Fruit fly (Drosophila melanogaster): Measurements from ENCODE around the gene Pldn.

Pldn gene

DNA sequence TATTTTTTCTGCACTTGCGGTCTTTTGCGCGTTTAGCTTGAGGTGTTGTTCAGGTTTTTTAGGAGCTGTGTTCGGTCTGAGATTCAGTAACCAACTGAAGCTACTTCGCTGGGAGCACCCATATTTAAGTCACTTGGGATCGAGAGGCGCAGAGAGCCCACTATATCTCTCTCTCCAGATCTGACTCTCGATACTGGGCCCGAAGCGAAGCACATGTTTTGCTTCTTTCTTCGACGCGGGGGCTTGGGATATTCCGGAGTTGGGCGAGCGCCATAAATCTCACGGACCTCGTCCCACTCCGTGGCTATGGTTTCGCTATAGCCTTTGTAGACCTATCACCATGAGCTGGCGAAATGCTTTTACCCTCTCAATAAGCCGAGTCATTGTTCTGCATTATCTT, 24.0 kb upstream of the Pldn start, which contains the start of gene CG14132 (continued):
- TF ChIP-seq pb (GFP tag; optimal IDR thresholded peaks at IDR 0.05): no peak
- no peak for TF ChIP-seq fru (optimal IDR thresholded peaks at IDR 0.05)
- TF ChIP-seq luna (GFP tag; optimal IDR thresholded peaks at IDR 0.05): no peak
- 0 out of 4 replicates have a peak, but pooled peaks have one; percentile 47 for TF ChIP-seq chinmo (GFP tag; IDR thresholded peaks at IDR 0.05; ENCODE audit: partially characterized antibody)
- no peak; the same call in 1 of the 2 replicates for TF ChIP-seq CG13287 (GFP tag; IDR thresholded peaks at IDR 0.05; ENCODE audit: partially characterized antibody)
- no peak for TF ChIP-seq CG30020 (tag; optimal IDR thresholded peaks at IDR 0.05)
- TF ChIP-seq Chrac-16 (GFP tag; optimal IDR thresholded peaks at IDR 0.05): no peak
- TF ChIP-seq ranshi (GFP tag; IDR thresholded peaks at IDR 0.05): no peak
- no peak for TF ChIP-seq CG15601 (tag; optimal IDR thresholded peaks at IDR 0.05)
- TF ChIP-seq Deaf1 (tag; optimal IDR thresholded peaks at IDR 0.05): peak; percentile 9
- TF ChIP-seq slou (GFP tag; optimal IDR thresholded peaks at IDR 0.05): no peak
- peak; percentile 86 for TF ChIP-seq CG12769 (tag; optimal IDR thresholded peaks at IDR 0.05)
- TF ChIP-seq NFAT (GFP tag; IDR thresholded peaks at IDR 0.05): 0 out of 2 replicates have a peak, but pooled peaks have one; percentile 43
- no peak for TF ChIP-seq Tbp (GFP tag; optimal IDR thresholded peaks at IDR 0.05)
- TF ChIP-seq wor (GFP tag; IDR thresholded peaks at IDR 0.05): no peak
- no peak for TF ChIP-seq gcm (GFP tag; optimal IDR thresholded peaks at IDR 0.05)
- TF ChIP-seq CG1602 (GFP tag; optimal IDR thresholded peaks at IDR 0.05): no peak
- TF ChIP-seq sob (GFP tag; IDR thresholded peaks at IDR 0.05): no peak
- no peak for TF ChIP-seq fd64A (GFP tag; optimal IDR thresholded peaks at IDR 0.05)
- TF ChIP-seq CG30403 (GFP tag; optimal IDR thresholded peaks at IDR 0.05): no peak
- peak; percentile 2 for TF ChIP-seq caup (GFP tag; optimal IDR thresholded peaks at IDR 0.05; ENCODE audit: severe bottlenecking)
- no peak for TF ChIP-seq ems (GFP tag; optimal IDR thresholded peaks at IDR 0.05)
- peak; percentile 46 to 48 for TF ChIP-seq Trl (optimal IDR thresholded peaks at IDR 0.05)
- TF ChIP-seq Trl (GFP tag; optimal IDR thresholded peaks at IDR 0.05): no peak
- no peak for TF ChIP-seq rib (GFP tag; IDR thresholded peaks at IDR 0.05)
- no peak for TF ChIP-seq en (GFP tag; optimal IDR thresholded peaks at IDR 0.05)

dm6 chr3L:11712839-11713238, 21.6 kb upstream of the Pldn start:
- TF ChIP-seq CG8089 (GFP tag; optimal IDR thresholded peaks at IDR 0.05) (no peak), grau (tag; optimal IDR thresholded peaks at IDR 0.05) (no peak), grn (GFP tag; optimal IDR thresholded peaks at IDR 0.05) (no peak), CrebB (tag; optimal IDR thresholded peaks at IDR 0.05) (no peak), sens (GFP tag) (peak; percentile 34)

DNA sequence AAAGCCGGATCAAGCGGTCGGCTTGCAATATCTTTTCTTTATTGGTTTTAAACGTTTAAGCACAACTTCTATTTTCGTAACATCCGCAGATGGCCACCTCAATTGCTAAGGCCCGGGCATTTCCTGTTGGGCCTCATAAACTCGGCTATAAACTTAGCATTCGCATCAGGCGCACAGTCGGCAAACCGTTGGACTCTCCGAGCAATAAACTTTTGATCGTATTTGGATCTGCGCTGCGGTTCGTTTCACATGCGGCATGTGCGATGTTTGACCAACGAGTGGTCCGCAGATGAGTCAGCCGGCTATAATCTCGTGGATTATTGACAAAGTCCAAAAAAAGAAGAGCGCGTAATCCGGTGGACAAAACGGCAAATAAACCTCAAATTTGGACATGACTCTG, 20.6 kb upstream of the Pldn start:
- TF ChIP-seq Bgb (GFP tag; IDR thresholded peaks at IDR 0.05; ENCODE audit: partially characterized antibody) (0 out of 2 replicates have a peak, but pooled peaks have one; percentile 9), klu (GFP tag; IDR thresholded peaks at IDR 0.05) (0 out of 2 replicates have a peak, but pooled peaks have one; percentile 16), Blimp-1 (GFP tag; optimal IDR thresholded peaks at IDR 0.05) (no peak), Med (GFP tag) (peak; percentile 60), ci (GFP tag; IDR thresholded peaks at IDR 0.05) (peak; percentile 54; the same call in 1 of the 3 replicates), CG5180 (GFP tag; optimal IDR thresholded peaks at IDR 0.05) (no peak), CG18011 (GFP tag; optimal IDR thresholded peaks at IDR 0.05) (peak; percentile 81), so (GFP tag; IDR thresholded peaks at IDR 0.05) (0 out of 3 replicates have a peak, but pooled peaks have one; percentile 20), Rfx (GFP tag; IDR thresholded peaks at IDR 0.05) (peak; percentile 37; the same call in 1 of the 2 replicates), slbo (GFP tag; IDR thresholded peaks at IDR 0.05) (0 out of 2 replicates have a peak, but pooled peaks have one; percentile 31), Eip74EF (GFP tag; optimal IDR thresholded peaks at IDR 0.05) (peak in 1 of 2 experiments; percentile 11), chinmo (GFP tag; IDR thresholded peaks at IDR 0.05; ENCODE audit: partially characterized antibody) (peak; percentile 47; the same call in 1 of the 4 replicates), vvl (GFP tag; IDR thresholded peaks at IDR 0.05) (peak; percentile 50; the same call in 1 of the 2 replicates), CG12769 (tag; optimal IDR thresholded peaks at IDR 0.05) (peak; percentile 57), CG43689 (GFP tag; IDR thresholded peaks at IDR 0.05) (peak; percentile 41; the same call in 1 of the 2 replicates), sob (GFP tag; IDR thresholded peaks at IDR 0.05) (0 out of 2 replicates have a peak, but pooled peaks have one; percentile 37), Dbx (GFP tag; IDR thresholded peaks at IDR 0.05) (peak; percentile 55; the same call in 1 of the 3 replicates), CG2678 (tag; optimal IDR thresholded peaks at IDR 0.05) (no peak), CG13894 (tag; optimal IDR thresholded peaks at IDR 0.05) (peak; percentile 24), bowl (GFP tag; IDR thresholded peaks at IDR 0.05) (0 out of 2 replicates have a peak, but pooled peaks have one; percentile 21), stc (GFP tag; IDR thresholded peaks at IDR 0.05) (0 out of 2 replicates have a peak, but pooled peaks have one; percentile 21)

Data from whole organism, embryonic.